Worm (Caenorhabditis elegans): ENCODE results near the gene nhr-90.

- TF ChIP-seq mdl-1 (tag; optimal IDR thresholded peaks at IDR 0.05) (no peak), elt-3 (tag; optimal IDR thresholded peaks at IDR 0.05) (no peak), lin-39 (tag; optimal IDR thresholded peaks at IDR 0.05) (no peak), ceh-16 (tag; optimal IDR thresholded peaks at IDR 0.05) (no peak)
These were observed 45.5 kb downstream of the nhr-90 start, which contains the start of gene srh-245 for ce11 chrV:655823-656222.

Measured in whole organism, L2 larva.